Fruit fly (Drosophila melanogaster): ENCODE results near the gene CG3345.

DNA sequence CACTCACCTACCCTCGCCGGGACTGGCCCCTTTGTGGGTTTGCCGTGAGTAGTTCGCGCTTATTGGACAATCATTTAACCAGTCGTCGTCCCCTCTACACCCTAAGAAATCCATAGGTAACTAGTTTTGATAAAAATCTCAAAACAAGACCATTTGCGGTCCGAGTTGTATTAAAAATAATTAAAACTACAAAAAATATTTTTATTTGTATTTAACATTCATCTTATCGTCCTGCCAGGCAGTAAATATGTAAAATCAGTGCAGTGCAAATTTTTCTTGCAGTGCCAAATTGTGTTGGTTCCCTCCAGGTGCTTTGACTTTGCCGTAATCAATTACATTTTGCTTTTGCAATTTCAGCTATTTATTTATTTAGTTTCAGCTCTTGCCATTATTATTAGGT lies 25.1 kb upstream of the CG3345 start:
- TF ChIP-seq CG7928 (GFP tag; optimal IDR thresholded peaks at IDR 0.05) (no peak), bsh (GFP tag; optimal IDR thresholded peaks at IDR 0.05) (no peak), pan (optimal IDR thresholded peaks at IDR 0.05) (no peak), pan (GFP tag; optimal IDR thresholded peaks at IDR 0.05 in 1 of 2, IDR thresholded peaks at IDR 0.05 in 1 of 2) (peak in 1 of 2 experiments; percentile 56), oc (tag; optimal IDR thresholded peaks at IDR 0.05) (no peak)
